Worm (Caenorhabditis elegans): ENCODE measurements around the gene fbxa-27.

fbxa-27 gene

ce11 chrIII:1342919-1343419 is at the start of gene fbxa-27:
fbxa-27 (plus strand) TSS chrIII:1342969.
- no peak for TF ChIP-seq mab-5 (tag; optimal IDR thresholded peaks at IDR 0.05)
- no peak for TF ChIP-seq C34F6.9 (tag; optimal IDR thresholded peaks at IDR 0.05)
- no peak for TF ChIP-seq zag-1 (tag; optimal IDR thresholded peaks at IDR 0.05)
- no peak for TF ChIP-seq elt-1 (tag; optimal IDR thresholded peaks at IDR 0.05)
- TF ChIP-seq ztf-11 (tag; optimal IDR thresholded peaks at IDR 0.05), result no peak
- TF ChIP-seq R02D3.7 (tag; optimal IDR thresholded peaks at IDR 0.05), result no peak
- TF ChIP-seq egl-27 (tag; optimal IDR thresholded peaks at IDR 0.05), result no peak
- no peak for TF ChIP-seq crh-2 (tag; optimal IDR thresholded peaks at IDR 0.05)
- TF ChIP-seq lin-39 (tag; optimal IDR thresholded peaks at IDR 0.05), result no peak
- no peak for TF ChIP-seq blmp-1 (tag; optimal IDR thresholded peaks at IDR 0.05; ENCODE audit: insufficient read depth)
- no peak for TF ChIP-seq ztf-1 (GFP tag; conservative IDR thresholded peaks at IDR 0.05)
- no peak for TF ChIP-seq mbf-1 (tag; optimal IDR thresholded peaks at IDR 0.05)
- TF ChIP-seq gmeb-1 (tag; optimal IDR thresholded peaks at IDR 0.05), result no peak
- no peak for TF ChIP-seq lsy-2 (tag; optimal IDR thresholded peaks at IDR 0.05)
- TF ChIP-seq F13H6.1 (tag; optimal IDR thresholded peaks at IDR 0.05), result no peak
- TF ChIP-seq ama-1 (optimal IDR thresholded peaks at IDR 0.05), result no peak
- TF ChIP-seq nhr-129 (tag; optimal IDR thresholded peaks at IDR 0.05), result no peak

DNA sequence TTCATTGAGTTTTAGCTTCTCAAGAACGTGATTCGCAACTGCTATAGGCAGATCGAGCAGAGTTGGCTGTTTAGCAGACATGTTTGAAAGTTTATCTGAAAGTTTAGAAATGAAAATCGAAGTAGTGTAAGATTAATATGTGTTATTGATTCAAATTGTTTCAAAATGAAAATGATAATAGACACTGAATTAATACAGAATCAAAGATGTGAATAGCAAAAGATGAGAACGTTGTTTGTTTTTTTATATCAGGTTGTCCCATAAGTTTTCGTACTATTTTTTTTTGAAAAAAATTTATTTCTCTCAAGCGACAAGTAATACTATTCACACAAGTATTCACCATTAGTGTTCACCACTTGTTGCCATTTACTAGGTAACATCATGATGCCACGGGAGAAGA is 49.6 kb upstream of the fbxa-27 start, which contains the start of gene fbxa-36:
Gene fbxa-36 (minus strand): TSS at position 101 of the 400 bp plus-strand sequence.
- TF ChIP-seq sma-3 (GFP tag; optimal IDR thresholded peaks at IDR 0.05), result no peak
- no peak for TF ChIP-seq zag-1 (tag; optimal IDR thresholded peaks at IDR 0.05)
- TF ChIP-seq ztf-1 (GFP tag; conservative IDR thresholded peaks at IDR 0.05), result no peak
- no peak for TF ChIP-seq nhr-10 (tag; optimal IDR thresholded peaks at IDR 0.05)

- no peak for TF ChIP-seq gmeb-1 (tag; optimal IDR thresholded peaks at IDR 0.05)
- TF ChIP-seq alr-1 (tag; optimal IDR thresholded peaks at IDR 0.05), result no peak
- TF ChIP-seq fos-1 (tag; optimal IDR thresholded peaks at IDR 0.05), result peak; percentile 87
These were observed 47.5 kb upstream of the fbxa-27 start, which contains the start of gene fbxa-35 for ce11 chrIII:1295149-1295716. fbxa-35 (plus strand) TSS chrIII:1295666.

DNA sequence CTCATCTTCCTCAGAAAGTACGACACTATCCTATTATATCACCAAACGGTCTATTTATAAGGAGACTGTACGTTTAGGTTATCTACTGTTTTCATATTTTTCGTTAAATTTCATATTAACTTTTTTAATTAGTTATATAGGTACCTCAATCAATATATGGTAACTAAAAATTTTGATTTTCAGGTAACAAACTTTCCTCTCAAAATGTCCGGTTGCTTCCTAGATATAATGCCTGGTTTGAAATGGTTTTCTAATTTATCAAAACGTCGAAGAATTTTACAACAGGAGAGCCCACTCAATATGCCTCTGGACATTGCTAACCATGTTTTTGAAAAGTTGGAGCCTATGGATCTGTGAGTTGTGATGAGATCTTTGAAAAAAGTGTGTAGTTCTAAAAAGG is 45.2 kb upstream of the fbxa-27 start, which contains the start of gene fbxa-28:
Gene fbxa-28 (plus strand): TSS at position 301 of the 400 bp plus-strand sequence.
- TF ChIP-seq ztf-11 (tag; optimal IDR thresholded peaks at IDR 0.05), result no peak
- no peak for TF ChIP-seq fos-1 (tag; optimal IDR thresholded peaks at IDR 0.05)
- TF ChIP-seq egl-27 (tag; optimal IDR thresholded peaks at IDR 0.05), result no peak
- no peak for TF ChIP-seq aly-2 (tag; optimal IDR thresholded peaks at IDR 0.05)
- TF ChIP-seq sem-4 (tag; optimal IDR thresholded peaks at IDR 0.05), result no peak
- no peak for TF ChIP-seq mab-5 (tag; optimal IDR thresholded peaks at IDR 0.05)
- no peak for TF ChIP-seq nhr-129 (tag; optimal IDR thresholded peaks at IDR 0.05)
- TF ChIP-seq nhr-12 (tag; optimal IDR thresholded peaks at IDR 0.05), result no peak
- TF ChIP-seq elt-3 (tag; optimal IDR thresholded peaks at IDR 0.05), result no peak
- no peak for TF ChIP-seq nhr-6 (tag; optimal IDR thresholded peaks at IDR 0.05)
- no peak for TF ChIP-seq blmp-1 (tag; optimal IDR thresholded peaks at IDR 0.05; ENCODE audit: insufficient read depth)
- no peak for TF ChIP-seq ZK546.5 (tag; optimal IDR thresholded peaks at IDR 0.05)
- no peak for TF ChIP-seq skn-1 (tag; optimal IDR thresholded peaks at IDR 0.05)
- no peak for TF ChIP-seq nhr-21 (tag; optimal IDR thresholded peaks at IDR 0.05)
- no peak for TF ChIP-seq zag-1 (tag; optimal IDR thresholded peaks at IDR 0.05)

DNA sequence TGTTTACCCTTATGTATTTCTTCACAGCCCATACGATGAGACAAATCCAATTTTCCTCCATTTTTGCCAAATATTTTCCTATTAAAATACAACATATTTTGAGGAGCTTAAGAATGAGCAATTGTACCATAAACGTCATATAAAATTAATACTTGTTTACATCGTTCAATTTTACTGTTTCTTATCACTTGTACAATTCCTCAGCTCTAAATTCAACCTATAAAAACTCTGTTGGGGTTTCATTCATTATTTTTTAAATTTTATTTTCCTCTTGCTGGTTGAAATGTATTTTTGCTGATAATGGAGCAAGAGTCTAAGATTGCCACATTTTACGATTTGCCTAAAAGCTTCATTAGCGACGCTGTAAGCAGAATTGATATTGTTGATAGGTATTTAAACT is 39.4 kb upstream of the fbxa-27 start, which contains the start of gene fbxa-75:
Gene fbxa-75 (plus strand): TSS at position 301 of the 400 bp plus-strand sequence.
- no peak for TF ChIP-seq peb-1 (tag; optimal IDR thresholded peaks at IDR 0.05)
- no peak for TF ChIP-seq Y55F3AM.14 (GFP tag; optimal IDR thresholded peaks at IDR 0.05)
- no peak for TF ChIP-seq ztf-11 (tag; optimal IDR thresholded peaks at IDR 0.05)
- TF ChIP-seq nhr-23 (tag; optimal IDR thresholded peaks at IDR 0.05), result no peak
- no peak for TF ChIP-seq lin-13 (GFP tag; optimal IDR thresholded peaks at IDR 0.05)
- no peak for TF ChIP-seq alr-1 (tag; optimal IDR thresholded peaks at IDR 0.05)

DNA sequence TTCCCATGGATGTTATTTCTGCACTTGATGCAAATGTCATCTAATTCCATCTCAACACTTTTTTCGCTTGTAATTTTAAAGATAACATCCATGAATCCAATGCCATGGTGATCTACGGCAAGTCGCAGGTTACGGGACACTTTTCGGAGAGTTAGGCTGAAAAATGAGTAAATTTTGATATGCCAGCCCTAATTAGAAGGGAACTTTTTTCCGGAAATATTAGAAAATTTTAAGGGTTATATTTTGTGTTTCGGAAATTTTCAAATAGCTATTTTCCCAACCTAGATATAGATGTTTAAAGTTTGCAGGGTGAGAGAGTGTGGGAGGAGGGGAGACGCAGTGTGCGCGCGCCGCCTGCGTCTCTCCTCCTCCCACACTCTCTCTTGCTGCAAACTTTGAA is 35.4 kb upstream of the fbxa-27 start:
- no peak for TF ChIP-seq mdl-1 (tag; optimal IDR thresholded peaks at IDR 0.05)
- TF ChIP-seq sem-4 (tag; optimal IDR thresholded peaks at IDR 0.05), result no peak
- no peak for TF ChIP-seq nhr-77 (tag; optimal IDR thresholded peaks at IDR 0.05)
- TF ChIP-seq nhr-23 (tag; optimal IDR thresholded peaks at IDR 0.05), result no peak
- no peak for TF ChIP-seq lin-13 (GFP tag; optimal IDR thresholded peaks at IDR 0.05)
- TF ChIP-seq snpc-4 (tag; optimal IDR thresholded peaks at IDR 0.05), result no peak
- no peak for TF ChIP-seq elt-3 (tag; optimal IDR thresholded peaks at IDR 0.05)
- no peak for TF ChIP-seq dmd-4 (tag; optimal IDR thresholded peaks at IDR 0.05)
- TF ChIP-seq unc-55 (GFP tag; optimal IDR thresholded peaks at IDR 0.05), result no peak
- TF ChIP-seq nhr-129 (tag; optimal IDR thresholded peaks at IDR 0.05), result no peak
- TF ChIP-seq unc-39 (tag; optimal IDR thresholded peaks at IDR 0.05), result no peak
- no peak for TF ChIP-seq nhr-12 (tag; optimal IDR thresholded peaks at IDR 0.05)
- TF ChIP-seq ceh-82 (tag; optimal IDR thresholded peaks at IDR 0.05), result no peak
- TF ChIP-seq lsy-2 (tag; optimal IDR thresholded peaks at IDR 0.05), result no peak
- no peak for TF ChIP-seq ztf-4 (tag; optimal IDR thresholded peaks at IDR 0.05)
